Worm (Caenorhabditis elegans) whole organism, early embryonic: ENCODE measurements around the gene M03B6.3.

Source experiments
- B0310.2 ChIP-seq: sonication (generic microtip); optimal IDR thresholded peaks from 2 replicates; lab custom pipeline; 2016; ENCODE audit warnings: mild to moderate bottlenecking, missing genetic modification characterization, missing compliant biosample characterization
- F13C5.2 ChIP-seq: sonication (generic microtip); optimal IDR thresholded peaks from 2 replicates; lab custom pipeline; 2017; ENCODE audit warnings: mild to moderate bottlenecking, missing genetic modification characterization, inconsistent platforms, missing compliant biosample characterization
- aly-1 ChIP-seq: sonication (generic microtip); optimal IDR thresholded peaks from 2 replicates; lab custom pipeline; 2016; ENCODE audit warnings: missing genetic modification characterization, missing compliant biosample characterization
- ama-1 ChIP-seq: fragments of 150-350 bp; optimal IDR thresholded peaks from 2 replicates; lab custom pipeline; 2014
- ceh-13 ChIP-seq: fragments of 200-800 bp; sonication (Bioruptor generic); optimal IDR thresholded peaks from 2 replicates; lab custom pipeline; 2018; ENCODE audit warnings: mild to moderate bottlenecking, missing genetic modification characterization, missing compliant biosample characterization
- ceh-36 ChIP-seq: sonication (generic microtip); optimal IDR thresholded peaks from 2 replicates; lab custom pipeline; 2016; ENCODE audit warnings: missing genetic modification characterization, inconsistent platforms, missing compliant biosample characterization
- ets-7 ChIP-seq: sonication (generic microtip); optimal IDR thresholded peaks from 2 replicates; lab custom pipeline; 2016; ENCODE audit warnings: missing genotype, missing genetic modification characterization, missing compliant biosample characterization
- flt-1 ChIP-seq: fragments of 200-800 bp; sonication (Bioruptor generic); IDR thresholded peaks from 2 replicates; pipeline ENCODE4 v1.3.6; 2022; ENCODE audit warnings: missing genetic modification characterization, missing compliant biosample characterization
- hmbx-1 ChIP-seq: sonication (generic microtip); optimal IDR thresholded peaks from 2 replicates; lab custom pipeline; 2016; ENCODE audit warnings: mild to moderate bottlenecking, missing genetic modification characterization, missing compliant biosample characterization
- hmg-4 ChIP-seq: fragments of 200-800 bp; sonication (Bioruptor generic); optimal IDR thresholded peaks from 2 replicates; lab custom pipeline; 2018; ENCODE audit warnings: mild to moderate bottlenecking, missing genetic modification characterization, missing compliant biosample characterization
- hnd-1 ChIP-seq: sonication (generic microtip); optimal IDR thresholded peaks from 2 replicates; lab custom pipeline; 2016; ENCODE audit warnings: missing genetic modification characterization, missing compliant biosample characterization
- pes-1 ChIP-seq: fragments of 200-800 bp; sonication (Bioruptor generic); IDR thresholded peaks from 2 replicates; pipeline ENCODE4 v1.3.6; 2022; ENCODE audit warnings: missing genetic modification reagents, missing genetic modification characterization, missing compliant biosample characterization
- scrt-1 ChIP-seq: fragments of 200-800 bp; sonication (Bioruptor generic); IDR thresholded peaks from 2 replicates; pipeline ENCODE4 v1.3.6; 2022; ENCODE audit warnings: missing genetic modification characterization, missing compliant biosample characterization
- sea-1 ChIP-seq: fragments of 200-800 bp; sonication (Bioruptor generic); conservative IDR thresholded peaks from 2 replicates; pipeline ENCODE4 v1.3.6; 2022; ENCODE audit warnings: missing genetic modification characterization, missing compliant biosample characterization
- tbx-11 ChIP-seq: fragments of 200-800 bp; sonication (Bioruptor generic); IDR thresholded peaks from 2 replicates; pipeline ENCODE4 v1.3.6; 2022; ENCODE audit warnings: missing genetic modification characterization, missing compliant biosample characterization
- tbx-37 ChIP-seq: fragments of 200-800 bp; sonication (Bioruptor generic); conservative IDR thresholded peaks from 2 replicates; pipeline ENCODE4 v1.3.6; 2022; ENCODE audit warnings: missing genetic modification reagents, missing genetic modification characterization, missing compliant biosample characterization
- tra-4 ChIP-seq: sonication (generic microtip); optimal IDR thresholded peaks from 2 replicates; lab custom pipeline; 2017; ENCODE audit warnings: missing genetic modification characterization, missing compliant biosample characterization

The M03B6.3 gene

DNA sequence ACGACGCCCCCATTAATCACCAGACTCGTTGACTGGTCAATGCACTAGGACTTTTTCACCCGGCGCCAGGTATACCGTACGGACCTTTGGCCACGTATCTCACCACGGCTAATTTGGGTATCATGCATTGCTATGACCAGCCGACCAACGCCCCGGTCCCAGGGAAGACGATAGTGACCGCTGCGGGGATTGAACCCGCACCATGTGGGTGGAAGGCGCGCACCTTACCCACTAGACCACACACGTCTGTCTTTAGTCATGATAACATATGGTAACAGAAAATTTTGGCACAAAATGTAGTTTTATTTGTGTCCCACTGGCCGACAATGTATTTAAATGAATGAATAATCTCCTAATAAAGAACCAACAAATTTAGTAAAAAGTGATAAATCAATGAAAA is 22.1 kb upstream of the M03B6.3 start:
- TF ChIP-seq ets-7 (tag; lab: Kevin White, UChicago) (no peak), sea-1 (GFP tag; lab: Robert Waterston, UW) (peak; percentile 42; the same call in 1 of the 2 replicates), tbx-37 (GFP tag; lab: Robert Waterston, UW) (no peak)

DNA sequence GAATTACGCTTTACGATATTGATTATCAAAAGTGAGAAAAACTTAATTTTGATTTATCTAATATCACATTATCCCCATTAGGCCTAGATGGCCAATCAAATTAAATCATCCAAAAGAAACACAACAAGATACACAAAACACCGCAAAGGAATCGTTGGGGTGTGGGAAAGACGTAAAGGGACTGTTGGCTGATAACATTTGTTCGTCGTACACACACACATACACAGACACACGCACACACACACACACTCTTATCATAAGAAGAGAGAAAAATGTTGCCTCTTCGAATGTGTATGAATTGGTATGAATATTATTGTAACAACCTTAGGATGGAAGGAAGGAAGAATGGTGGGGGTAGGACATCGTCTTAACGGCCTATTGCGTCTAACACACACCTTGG is 21.0 kb upstream of the M03B6.3 start:
- no peak for TF ChIP-seq hmbx-1 (tag; lab: Kevin White, UChicago)
- no peak for TF ChIP-seq tra-4 (tag; lab: Kevin White, UChicago)
- TF ChIP-seq B0310.2 (tag; lab: Kevin White, UChicago) = no peak
- TF ChIP-seq ama-1 (lab: Kevin White, UChicago) = no peak
- TF ChIP-seq F13C5.2 (tag; lab: Kevin White, UChicago) = no peak

DNA sequence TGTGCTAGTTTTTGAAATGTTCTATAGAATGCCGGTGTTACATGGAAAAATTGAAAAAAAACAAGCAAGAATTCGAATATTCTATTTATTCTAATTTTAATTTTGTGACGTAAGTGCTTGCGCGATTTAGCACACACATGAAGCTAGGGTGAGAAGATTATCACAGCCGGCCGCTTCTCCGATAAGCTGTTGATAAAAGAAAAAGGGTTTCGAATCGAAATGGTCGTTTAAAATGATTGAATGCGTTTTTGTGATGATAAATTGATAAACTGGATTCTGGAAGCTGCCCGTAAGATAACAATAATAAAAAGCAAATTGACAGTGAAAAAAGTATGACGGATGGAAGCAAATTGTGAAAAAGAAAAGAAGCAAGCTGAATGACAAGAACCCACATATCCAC is 20.1 kb upstream of the M03B6.3 start:
- TF ChIP-seq hmg-4 (GFP tag; lab: Kevin White, UChicago) (no peak), flt-1 (no peak), scrt-1 (GFP tag; lab: Robert Waterston, UW) (no peak), ets-7 (tag; lab: Kevin White, UChicago) (no peak), pes-1 (GFP tag; lab: Robert Waterston, UW) (no peak), hnd-1 (tag; lab: Kevin White, UChicago) (no peak), tra-4 (tag; lab: Kevin White, UChicago) (no peak), ama-1 (lab: Kevin White, UChicago) (no peak)

DNA sequence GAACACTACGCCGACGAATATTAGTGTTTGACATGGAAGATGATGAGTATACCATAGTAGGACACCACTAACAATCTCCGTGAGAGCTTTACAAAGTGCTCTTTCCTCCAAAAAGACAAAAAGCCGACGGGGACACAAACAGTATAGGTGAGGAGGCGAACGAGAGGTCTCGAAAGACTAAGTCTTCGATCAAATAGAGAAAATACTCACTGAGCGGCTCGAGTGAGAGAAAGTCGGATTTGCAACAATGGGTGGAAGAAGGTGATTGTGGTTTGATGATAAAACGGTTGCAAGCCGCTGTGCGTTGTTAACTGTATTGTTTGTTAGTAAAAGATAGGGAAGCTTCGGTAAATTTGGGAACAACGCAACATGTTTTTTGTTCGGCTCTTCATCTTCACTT is 18.5 kb upstream of the M03B6.3 start, which contains the start of gene hlb-1:
Gene hlb-1 (minus strand): TSS at position 101 of the 400 bp plus-strand sequence.
- TF ChIP-seq ama-1 (lab: Kevin White, UChicago) (no peak), sea-1 (GFP tag; lab: Robert Waterston, UW) (no peak), hmbx-1 (tag; lab: Kevin White, UChicago) (no peak), tbx-11 (GFP tag; lab: Robert Waterston, UW) (no peak), F13C5.2 (tag; lab: Kevin White, UChicago) (no peak), aly-1 (tag; lab: Kevin White, UChicago) (no peak), scrt-1 (GFP tag; lab: Robert Waterston, UW) (no peak), ceh-13 (GFP tag; lab: Kevin White, UChicago) (no peak), tbx-37 (GFP tag; lab: Robert Waterston, UW) (no peak), ceh-36 (no peak), ets-7 (tag; lab: Kevin White, UChicago) (no peak), pes-1 (GFP tag; lab: Robert Waterston, UW) (no peak), B0310.2 (tag; lab: Kevin White, UChicago) (no peak), hmg-4 (GFP tag; lab: Kevin White, UChicago) (no peak), flt-1 (no peak), tra-4 (tag; lab: Kevin White, UChicago) (no peak), hnd-1 (tag; lab: Kevin White, UChicago) (no peak)

DNA sequence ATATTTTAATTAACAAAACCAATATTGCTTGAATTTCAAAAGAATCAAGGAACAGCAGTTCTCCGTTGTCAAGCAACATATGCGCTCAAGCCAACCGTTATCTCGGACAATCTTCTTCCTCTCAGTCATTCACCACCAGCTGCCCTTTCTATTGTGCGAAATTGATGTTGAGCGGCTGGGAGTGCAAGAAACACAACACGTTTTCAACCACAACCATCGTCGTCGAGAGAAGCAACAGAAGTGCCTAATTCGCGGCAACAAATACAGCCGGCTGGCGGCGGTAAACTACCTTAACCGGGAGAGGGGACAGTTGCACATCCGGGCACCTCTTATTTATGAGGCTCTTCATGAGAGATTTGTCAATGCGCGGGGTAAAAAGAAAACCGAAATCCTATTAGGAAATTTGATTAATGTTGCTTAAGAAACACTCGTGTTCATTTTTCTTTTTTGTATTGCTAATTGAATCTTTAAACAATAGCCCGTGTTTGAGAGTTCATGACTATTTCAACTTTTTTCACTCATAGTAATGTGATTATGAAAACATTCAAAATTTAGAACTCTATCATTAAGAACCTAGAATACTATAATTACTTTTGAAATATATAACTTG is 17.8 kb upstream of the M03B6.3 start:
- TF ChIP-seq tbx-11 (GFP tag; lab: Robert Waterston, UW) (no peak), B0310.2 (tag; lab: Kevin White, UChicago) (no peak), hmg-4 (GFP tag; lab: Kevin White, UChicago) (peak; percentile 62), ets-7 (tag; lab: Kevin White, UChicago) (no peak), tbx-37 (GFP tag; lab: Robert Waterston, UW) (no peak)

DNA sequence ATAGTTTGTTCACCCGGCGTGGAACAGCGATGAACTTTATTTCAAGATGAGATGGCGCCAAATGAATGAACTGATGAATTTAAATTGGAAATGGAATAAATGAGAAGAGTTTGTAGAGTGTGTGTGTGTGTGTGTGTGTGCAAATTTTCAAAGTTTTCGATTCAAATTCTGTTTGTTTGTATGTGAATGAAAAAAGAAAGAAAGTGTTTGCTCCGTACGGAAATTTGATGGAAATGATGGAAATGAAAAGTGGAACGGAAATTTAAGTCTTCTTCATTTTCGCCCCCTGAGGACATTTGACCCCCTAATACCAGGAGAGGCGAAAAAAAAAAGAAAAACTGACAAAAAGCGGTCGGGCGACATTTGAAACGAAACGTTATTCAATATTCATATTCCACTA is 14.0 kb upstream of the M03B6.3 start:
- TF ChIP-seq ceh-13 (GFP tag; lab: Kevin White, UChicago) (no peak), ets-7 (tag; lab: Kevin White, UChicago) (no peak), scrt-1 (GFP tag; lab: Robert Waterston, UW) (no peak), tbx-37 (GFP tag; lab: Robert Waterston, UW) (no peak), tra-4 (tag; lab: Kevin White, UChicago) (no peak), ceh-36 (no peak), hnd-1 (tag; lab: Kevin White, UChicago) (no peak), B0310.2 (tag; lab: Kevin White, UChicago) (no peak)

DNA sequence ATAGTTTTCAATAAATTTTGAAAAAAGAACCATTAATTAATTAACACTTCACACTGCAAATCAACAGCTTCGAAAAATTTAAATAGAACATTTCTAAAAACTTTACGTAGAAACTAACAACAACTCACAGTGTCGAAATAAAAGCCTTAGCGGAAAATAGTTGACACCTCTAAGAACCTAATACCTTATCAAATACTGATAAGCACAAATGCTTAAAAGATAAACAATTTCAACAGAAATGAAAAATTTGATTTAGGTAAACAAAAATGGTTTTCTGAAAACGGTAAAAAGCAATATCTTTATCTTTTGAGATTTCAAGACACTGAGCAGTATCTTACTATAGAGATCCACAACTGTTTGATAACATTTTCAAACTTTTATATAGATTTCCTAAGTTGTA is 12.8 kb upstream of the M03B6.3 start:
- TF ChIP-seq tbx-37 (GFP tag; lab: Robert Waterston, UW) = no peak
- TF ChIP-seq flt-1 = no peak
- no peak for TF ChIP-seq ceh-13 (GFP tag; lab: Kevin White, UChicago)
- no peak for TF ChIP-seq scrt-1 (GFP tag; lab: Robert Waterston, UW)
- no peak for TF ChIP-seq pes-1 (GFP tag; lab: Robert Waterston, UW)
- no peak for TF ChIP-seq tra-4 (tag; lab: Kevin White, UChicago)
- no peak for TF ChIP-seq ama-1 (lab: Kevin White, UChicago)
- no peak for TF ChIP-seq hmbx-1 (tag; lab: Kevin White, UChicago)
- no peak for TF ChIP-seq hnd-1 (tag; lab: Kevin White, UChicago)
- TF ChIP-seq F13C5.2 (tag; lab: Kevin White, UChicago) = no peak
- no peak for TF ChIP-seq ceh-36
- no peak for TF ChIP-seq aly-1 (tag; lab: Kevin White, UChicago)
- TF ChIP-seq hmg-4 (GFP tag; lab: Kevin White, UChicago) = no peak
- TF ChIP-seq sea-1 (GFP tag; lab: Robert Waterston, UW) = no peak

DNA sequence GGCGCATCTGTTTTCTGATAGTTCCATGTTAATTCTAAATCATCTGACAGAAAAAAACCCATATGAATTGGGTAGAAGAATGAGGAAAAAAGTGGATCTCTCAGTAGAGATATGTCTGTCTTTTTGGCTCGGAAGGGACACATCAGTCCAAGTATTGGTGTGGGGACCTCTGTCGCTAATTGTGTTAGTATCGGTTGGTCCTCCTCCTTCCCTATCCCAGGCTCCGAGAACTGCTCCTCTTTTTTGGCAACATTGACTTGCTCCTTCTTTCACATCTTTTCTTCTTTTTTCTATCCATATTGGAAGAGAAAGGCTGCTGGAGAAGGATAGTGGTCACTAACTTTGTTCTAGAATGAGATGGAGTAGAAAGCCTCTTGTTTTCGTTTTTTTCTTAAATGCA is 11.8 kb upstream of the M03B6.3 start:
- TF ChIP-seq B0310.2 (tag; lab: Kevin White, UChicago) (no peak), hmbx-1 (tag; lab: Kevin White, UChicago) (no peak), sea-1 (GFP tag; lab: Robert Waterston, UW) (no peak), scrt-1 (GFP tag; lab: Robert Waterston, UW) (no peak), F13C5.2 (tag; lab: Kevin White, UChicago) (no peak), pes-1 (GFP tag; lab: Robert Waterston, UW) (no peak), hmg-4 (GFP tag; lab: Kevin White, UChicago) (no peak), ceh-36 (no peak), hnd-1 (tag; lab: Kevin White, UChicago) (no peak)
